Worm (Caenorhabditis elegans): ENCODE results near the gene tpst-1.

The tpst-1 gene

ce11 chrIII:12625875-12626649, 36.0 kb downstream of the tpst-1 start, which contains the start of gene pqn-80:
Gene pqn-80 (plus strand): TSS chrIII:12626568.
- TF ChIP-seq nhr-10 (tag; optimal IDR thresholded peaks at IDR 0.05) (no peak), mbf-1 (tag; optimal IDR thresholded peaks at IDR 0.05) (no peak), ZK546.5 (tag; optimal IDR thresholded peaks at IDR 0.05) (no peak), F13H6.1 (tag; optimal IDR thresholded peaks at IDR 0.05) (peak; percentile 38), nhr-12 (tag; optimal IDR thresholded peaks at IDR 0.05) (no peak), nhr-23 (tag; optimal IDR thresholded peaks at IDR 0.05) (no peak), fos-1 (tag; optimal IDR thresholded peaks at IDR 0.05) (no peak), crh-2 (tag; optimal IDR thresholded peaks at IDR 0.05) (peak; percentile 24), Y55F3AM.14 (GFP tag; optimal IDR thresholded peaks at IDR 0.05) (no peak), gmeb-1 (tag; optimal IDR thresholded peaks at IDR 0.05) (peak; percentile 94), alr-1 (tag; optimal IDR thresholded peaks at IDR 0.05) (no peak), lin-11 (tag; optimal IDR thresholded peaks at IDR 0.05) (no peak), ztf-11 (tag; optimal IDR thresholded peaks at IDR 0.05) (no peak), R02D3.7 (tag; optimal IDR thresholded peaks at IDR 0.05) (no peak), elt-3 (tag; optimal IDR thresholded peaks at IDR 0.05) (no peak), dmd-4 (tag; optimal IDR thresholded peaks at IDR 0.05) (no peak), elt-1 (tag; optimal IDR thresholded peaks at IDR 0.05) (no peak), nhr-237 (tag; optimal IDR thresholded peaks at IDR 0.05) (no peak), C34F6.9 (tag; optimal IDR thresholded peaks at IDR 0.05) (peak; percentile 56), egl-27 (tag; optimal IDR thresholded peaks at IDR 0.05) (no peak), zag-1 (tag; optimal IDR thresholded peaks at IDR 0.05) (no peak), nhr-21 (tag; optimal IDR thresholded peaks at IDR 0.05) (peak; percentile 5), lsy-2 (tag; optimal IDR thresholded peaks at IDR 0.05) (peak; percentile 53 to 82), aly-2 (tag; optimal IDR thresholded peaks at IDR 0.05) (no peak), ama-1 (optimal IDR thresholded peaks at IDR 0.05) (no peak), lin-39 (tag; optimal IDR thresholded peaks at IDR 0.05) (no peak), mab-5 (tag; optimal IDR thresholded peaks at IDR 0.05) (peak; percentile 26), ztf-1 (GFP tag; conservative IDR thresholded peaks at IDR 0.05) (no peak), blmp-1 (tag; optimal IDR thresholded peaks at IDR 0.05; ENCODE audit: insufficient read depth) (no peak), unc-55 (GFP tag; optimal IDR thresholded peaks at IDR 0.05) (peak; percentile 79), sma-9 (GFP tag; optimal IDR thresholded peaks at IDR 0.05) (no peak), sma-9 (tag; optimal IDR thresholded peaks at IDR 0.05) (no peak), peb-1 (tag; optimal IDR thresholded peaks at IDR 0.05) (no peak), mdl-1 (tag; optimal IDR thresholded peaks at IDR 0.05) (no peak), sma-3 (GFP tag; optimal IDR thresholded peaks at IDR 0.05) (peak; percentile 50), skn-1 (tag; optimal IDR thresholded peaks at IDR 0.05) (no peak), nhr-129 (tag; optimal IDR thresholded peaks at IDR 0.05) (peak; percentile 52), snpc-4 (tag; optimal IDR thresholded peaks at IDR 0.05) (peak; percentile 4), nhr-25 (tag; optimal IDR thresholded peaks at IDR 0.05) (peak; percentile 47), ztf-4 (tag; optimal IDR thresholded peaks at IDR 0.05) (no peak), ceh-82 (tag; optimal IDR thresholded peaks at IDR 0.05) (no peak), nhr-11 (tag; optimal IDR thresholded peaks at IDR 0.05) (no peak), unc-39 (tag; optimal IDR thresholded peaks at IDR 0.05) (no peak), sem-4 (tag; optimal IDR thresholded peaks at IDR 0.05) (peak; percentile 54), nhr-77 (tag; optimal IDR thresholded peaks at IDR 0.05) (no peak), nhr-6 (tag; optimal IDR thresholded peaks at IDR 0.05) (no peak), ceh-16 (tag; optimal IDR thresholded peaks at IDR 0.05) (no peak), unc-62 (GFP tag; optimal IDR thresholded peaks at IDR 0.05) (no peak), lin-13 (GFP tag; optimal IDR thresholded peaks at IDR 0.05) (peak; percentile 61)

Data from whole organism, L2 larva.